Fruit fly (Drosophila melanogaster) whole organism, prepupa: ENCODE data around the gene ppk11.

Experiments used
- Blimp-1 ChIP-seq: fragments of 200-800 bp; sonication (Bioruptor generic); optimal IDR thresholded peaks from 3 replicates; lab custom pipeline; 2017; ENCODE audit warnings: missing biosample characterization, missing genetic modification characterization, mild to moderate bottlenecking, moderate library complexity, missing genetic modification reagents
- CG10669 ChIP-seq: fragments of 200-800 bp; sonication (Bioruptor generic); optimal IDR thresholded peaks from 3 replicates; lab custom pipeline; 2018; ENCODE audit warnings: missing biosample characterization, mild to moderate bottlenecking, missing genetic modification characterization, moderate library complexity
- CG11294 ChIP-seq: fragments of 200-800 bp; sonication (Bioruptor generic); IDR thresholded peaks from 2 replicates; pipeline ENCODE4 v1.3.6; 2022; ENCODE audit warnings: missing biosample characterization, missing genetic modification characterization
- CG11902 ChIP-seq: fragments of 200-800 bp; sonication (Bioruptor generic); optimal IDR thresholded peaks from 3 replicates; lab custom pipeline; 2016; ENCODE audit warnings: missing biosample characterization, missing genetic modification characterization
- CG1621 ChIP-seq: fragments of 200-800 bp; sonication (Bioruptor generic); optimal IDR thresholded peaks from 3 replicates; lab custom pipeline; 2018; ENCODE audit warnings: missing biosample characterization, mild to moderate bottlenecking, missing genetic modification characterization
- CG3032 ChIP-seq: fragments of 200-800 bp; optimal IDR thresholded peaks from 2 replicates; lab custom pipeline; 2019; ENCODE audit warnings: missing biosample characterization, mild to moderate bottlenecking, missing genetic modification characterization, moderate library complexity
- CG32006 ChIP-seq: fragments of 200-800 bp; sonication (Bioruptor generic); optimal IDR thresholded peaks from 3 replicates; lab custom pipeline; 2017; ENCODE audit warnings: missing biosample characterization, mild to moderate bottlenecking, missing genetic modification characterization
- CG6163 ChIP-seq: fragments of 200-800 bp; sonication (Bioruptor generic); IDR thresholded peaks from 3 replicates; pipeline ENCODE4 v1.3.6; 2022; ENCODE audit warnings: missing biosample characterization, missing genetic modification characterization
- CG6792 ChIP-seq: fragments of 200-800 bp; sonication (Bioruptor generic); optimal IDR thresholded peaks from 3 replicates; lab custom pipeline; 2016; ENCODE audit warnings: missing biosample characterization, missing genetic modification characterization
- CG6808 ChIP-seq: fragments of 200-800 bp; sonication (Bioruptor generic); optimal IDR thresholded peaks from 3 replicates; lab custom pipeline; 2017; ENCODE audit warnings: missing biosample characterization, missing genetic modification characterization, mild to moderate bottlenecking, moderate library complexity, missing genetic modification reagents
- CG6854 ChIP-seq: fragments of 200-800 bp; sonication (Bioruptor generic); optimal IDR thresholded peaks from 2 replicates; lab custom pipeline; 2017; ENCODE audit warnings: missing biosample characterization, mild to moderate bottlenecking, missing genetic modification characterization
- CG8632 ChIP-seq: fragments of 200-800 bp; sonication (Bioruptor generic); optimal IDR thresholded peaks from 3 replicates; lab custom pipeline; 2016; ENCODE audit warnings: missing biosample characterization, missing genetic modification characterization
- CG9139 ChIP-seq: fragments of 200-800 bp; sonication (Bioruptor generic); optimal IDR thresholded peaks from 3 replicates; lab custom pipeline; 2017; ENCODE audit warnings: missing biosample characterization, mild to moderate bottlenecking, missing genetic modification characterization
- Eip78C ChIP-seq: fragments of 200-800 bp; sonication (Bioruptor generic); peaks from one replicate; lab custom pipeline; 2016; ENCODE audit warnings: missing biosample characterization, missing genetic modification characterization
- Ets21C ChIP-seq: fragments of 200-800 bp; sonication (Bioruptor generic); optimal IDR thresholded peaks from 3 replicates; lab custom pipeline; 2016; ENCODE audit warnings: missing biosample characterization, missing genetic modification characterization
- Hr4 ChIP-seq: fragments of 200-800 bp; sonication (Bioruptor generic); optimal IDR thresholded peaks from 3 replicates; lab custom pipeline; 2016; ENCODE audit warnings: missing biosample characterization, missing genetic modification characterization
- OdsH ChIP-seq: fragments of 200-800 bp; sonication (Bioruptor generic); optimal IDR thresholded peaks from 3 replicates; lab custom pipeline; 2016; ENCODE audit warnings: missing biosample characterization, missing genetic modification characterization
- Sox14 ChIP-seq: fragments of 200-800 bp; sonication (Bioruptor generic); optimal IDR thresholded peaks from 3 replicates; lab custom pipeline; 2016; ENCODE audit warnings: missing biosample characterization, missing genetic modification characterization
- Sox15 ChIP-seq: fragments of 200-800 bp; sonication (Bioruptor generic); optimal IDR thresholded peaks from 3 replicates; lab custom pipeline; 2016; ENCODE audit warnings: missing biosample characterization, missing genetic modification characterization
- achi ChIP-seq: fragments of 200-800 bp; sonication (Bioruptor generic); optimal IDR thresholded peaks from 3 replicates; lab custom pipeline; 2016; ENCODE audit warnings: missing biosample characterization, missing genetic modification characterization
- dac ChIP-seq: fragments of 200-800 bp; sonication (Bioruptor generic); optimal IDR thresholded peaks from 2 replicates; lab custom pipeline; 2017; ENCODE audit warnings: missing biosample characterization, mild to moderate bottlenecking, missing genetic modification characterization
- eg ChIP-seq: fragments of 200-800 bp; sonication (Bioruptor generic); IDR thresholded peaks from 3 replicates; pipeline ENCODE4 v1.3.6; 2022; ENCODE audit warnings: missing biosample characterization, missing genetic modification characterization
- esn ChIP-seq: fragments of 200-800 bp; sonication (Bioruptor generic); optimal IDR thresholded peaks from 2 replicates; lab custom pipeline; 2016; ENCODE audit warnings: missing biosample characterization, mild to moderate bottlenecking, missing genetic modification characterization, moderate library complexity
- fd59A ChIP-seq: fragments of 200-800 bp; sonication (Bioruptor generic); optimal IDR thresholded peaks from 2 replicates; lab custom pipeline; 2017; ENCODE audit warnings: missing biosample characterization, mild to moderate bottlenecking, missing genetic modification characterization, missing genetic modification reagents
- fkh ChIP-seq: fragments of 200-800 bp; sonication (Bioruptor generic); optimal IDR thresholded peaks from 3 replicates; lab custom pipeline; 2017; ENCODE audit warnings: missing biosample characterization, mild to moderate bottlenecking, missing genetic modification characterization, moderate library complexity
- ss ChIP-seq, 2 experiments: fragments of 200-800 bp; sonication (Bioruptor generic); optimal IDR thresholded peaks; 2 replicates in 1 of 2; 3 replicates in 1 of 2; lab custom pipeline; 2017 to 2018; ENCODE audit warnings: mild to moderate bottlenecking in 2 of 2, missing biosample characterization in 2 of 2, missing genetic modification characterization in 2 of 2, moderate library complexity in 1 of 2
- topi ChIP-seq: fragments of 200-800 bp; sonication (Bioruptor generic); optimal IDR thresholded peaks from 3 replicates; lab custom pipeline; 2016; ENCODE audit warnings: missing biosample characterization, missing genetic modification characterization
- vri ChIP-seq: fragments of 200-800 bp; sonication (Bioruptor generic); optimal IDR thresholded peaks from 3 replicates; lab custom pipeline; 2016; ENCODE audit warnings: missing biosample characterization, mild to moderate bottlenecking, missing genetic modification characterization

The ppk11 gene

dm6 chr2L:9774980-9775628 lies at the start of gene ppk11, which contains the start of gene ppk16:
Gene ppk11 (minus strand): TSS chr2L:9775030.
Gene ppk16 (minus strand): TSS chr2L:9775030.
- no peak for TF ChIP-seq ss (GFP tag; optimal IDR thresholded peaks at IDR 0.05; lab: Kevin White, UChicago)
- peak; percentile 86 for TF ChIP-seq fkh (GFP tag; lab: Kevin White, UChicago)
- TF ChIP-seq CG10669 (GFP tag; lab: Kevin White, UChicago): no peak

- TF ChIP-seq Sox14 (peak; percentile 10), ss (GFP tag; optimal IDR thresholded peaks at IDR 0.05; lab: Kevin White, UChicago) (no peak), fkh (GFP tag; lab: Kevin White, UChicago) (peak; percentile 86)
Observed at dm6 chr2L:9792945-9793344, 18.1 kb upstream of the ppk11 start, which contains the start of gene CG13123. Gene CG13123 (minus strand): TSS chr2L:9793107.

- no peak for TF ChIP-seq Sox15 (GFP tag; lab: Kevin White, UChicago)
- peak; percentile 16 for TF ChIP-seq CG6854
- peak; percentile 31 for TF ChIP-seq Sox14
- TF ChIP-seq topi (GFP tag; lab: Kevin White, UChicago): no peak
- TF ChIP-seq CG6163: no peak
- TF ChIP-seq Hr4 (GFP tag; lab: Kevin White, UChicago): no peak
- TF ChIP-seq, all 60 proteins: peak for 2
Observed at dm6 chr2L:9790535-9790992, 15.7 kb upstream of the ppk11 start, which contains the start of gene CG4036. Gene CG4036 (plus strand): TSS chr2L:9790882.

dm6 chr2L:9785917-9786432 lies 11.1 kb upstream of the ppk11 start:
- peak; percentile 15 for TF ChIP-seq fd59A (GFP tag; lab: Kevin White, UChicago)
- TF ChIP-seq CG8632: peak; percentile 13
- TF ChIP-seq vri: peak; percentile 95
- TF ChIP-seq CG6792 (GFP tag; lab: Kevin White, UChicago): peak; percentile 43
- TF ChIP-seq CG9139: peak; percentile 25
- TF ChIP-seq dac (GFP tag; lab: Kevin White, UChicago): no peak
- peak; percentile 15; the same call in 1 of the 3 replicates for TF ChIP-seq CG6163
- TF ChIP-seq ss (GFP tag; optimal IDR thresholded peaks at IDR 0.05; lab: Kevin White, UChicago): peak in 1 of 2 experiments; percentile 31
- peak; percentile 1 for TF ChIP-seq CG1621 (tag; lab: Kevin White, UChicago)
- TF ChIP-seq CG11294 (GFP tag; lab: Robert Waterston, UW): no peak
- peak; percentile 9 for TF ChIP-seq OdsH
- TF ChIP-seq esn: peak; percentile 14
- TF ChIP-seq eg (GFP tag; lab: Robert Waterston, UW): 0 out of 3 replicates have a peak, but pooled peaks have one; percentile 6
- no peak for TF ChIP-seq Ets21C
- TF ChIP-seq CG6808: peak; percentile 33
- TF ChIP-seq fkh (GFP tag; lab: Kevin White, UChicago): peak; percentile 62
- TF ChIP-seq CG11902 (GFP tag; lab: Kevin White, UChicago): no peak
- TF ChIP-seq Eip78C (GFP tag; lab: Kevin White, UChicago): peak; percentile 65

- peak; percentile 52 for TF ChIP-seq Eip78C (GFP tag; lab: Kevin White, UChicago)
- TF ChIP-seq CG3032 (tag; lab: Kevin White, UChicago): peak; percentile 3
- no peak for TF ChIP-seq CG1621 (tag; lab: Kevin White, UChicago)
- TF ChIP-seq ss (GFP tag; optimal IDR thresholded peaks at IDR 0.05; lab: Kevin White, UChicago): peak; percentile 17 to 24
Observed at dm6 chr2L:9784468-9784867, 9.6 kb upstream of the ppk11 start.

- TF ChIP-seq achi: no peak
- TF ChIP-seq Blimp-1 (GFP tag; lab: Kevin White, UChicago): peak; percentile 21
- no peak for TF ChIP-seq CG32006
- TF ChIP-seq Eip78C (GFP tag; lab: Kevin White, UChicago): peak; percentile 51
- no peak for TF ChIP-seq Hr4 (GFP tag; lab: Kevin White, UChicago)
- TF ChIP-seq eg (GFP tag; lab: Robert Waterston, UW): no peak
- peak; percentile 28 for TF ChIP-seq fkh (GFP tag; lab: Kevin White, UChicago)
- peak; percentile 35 for TF ChIP-seq vri
- no peak for TF ChIP-seq ss (GFP tag; optimal IDR thresholded peaks at IDR 0.05; lab: Kevin White, UChicago)
Observed at dm6 chr2L:9783130-9783529, 8.3 kb upstream of the ppk11 start.
